Worm (Caenorhabditis elegans): ENCODE measurements around the gene C45G9.15.
"Not testable (repeated sequence)": the region's sequence is repeated elsewhere in the genome, so short reads cannot be mapped to it uniquely, and the experiment has no call there.

C45G9.15 gene

DNA sequence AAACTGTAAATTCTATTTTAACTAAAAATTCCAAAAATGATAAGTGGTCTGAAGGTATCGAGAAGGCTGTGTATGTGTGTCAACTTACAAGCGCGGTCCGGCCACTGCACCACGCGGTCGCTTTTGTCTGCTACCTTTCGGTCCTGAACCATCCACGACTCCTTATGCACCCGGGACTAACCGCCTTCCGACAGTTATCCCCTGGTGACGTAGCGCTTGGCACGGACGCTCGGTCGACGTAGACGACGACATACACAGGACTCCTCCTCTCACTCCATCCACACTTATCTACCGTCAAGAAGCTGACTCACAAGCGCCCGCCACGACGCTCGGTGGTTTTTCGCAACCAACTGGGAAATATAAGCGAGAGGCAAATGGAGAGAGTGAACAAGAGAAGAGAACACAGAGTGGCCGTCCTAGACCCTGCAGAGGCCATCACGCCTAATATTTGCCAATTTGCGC lies 20.4 kb downstream of the C45G9.15 start (continued):
- TF ChIP-seq pha-4 (GFP tag; IDR thresholded peaks at IDR 0.05) (peak; percentile 89), zfp-2 (tag; optimal IDR thresholded peaks at IDR 0.05) (peak; percentile 35), mdt-29 (GFP tag; IDR thresholded peaks at IDR 0.05) (peak; percentile 80), vab-7 (GFP tag; IDR thresholded peaks at IDR 0.05) (peak; percentile 72), dmd-8 (GFP tag; IDR thresholded peaks at IDR 0.05) (peak; percentile 65; the same call in 1 of the 2 replicates), duxl-1 (tag; optimal IDR thresholded peaks at IDR 0.05; ENCODE audit: poor library complexity) (peak; percentile 47), tra-1 (GFP tag; IDR thresholded peaks at IDR 0.05) (peak; percentile 86), daf-16 (GFP tag; optimal IDR thresholded peaks at IDR 0.05) (peak; percentile 71 to 85), daf-16 (tag; optimal IDR thresholded peaks at IDR 0.05) (peak; percentile 25), nhr-28 (tag; optimal IDR thresholded peaks at IDR 0.05) (peak; percentile 31), madf-5 (GFP tag; IDR thresholded peaks at IDR 0.05) (peak; percentile 61 to 78; a peak in 2 of 4 replicates), mep-1 (tag; optimal IDR thresholded peaks at IDR 0.05) (peak; percentile 85), spr-3 (GFP tag; optimal IDR thresholded peaks at IDR 0.05) (peak; percentile 68), nhr-77 (tag; optimal IDR thresholded peaks at IDR 0.05) (peak; percentile 8), rbr-2 (tag; optimal IDR thresholded peaks at IDR 0.05) (peak; percentile 90), mxl-3 (GFP tag; optimal IDR thresholded peaks at IDR 0.05) (peak; percentile 91), ceh-32 (tag; optimal IDR thresholded peaks at IDR 0.05; ENCODE audit: poor library complexity) (peak; percentile 47), lin-1 (GFP tag; IDR thresholded peaks at IDR 0.05) (peak; percentile 71), egl-43 (GFP tag; IDR thresholded peaks at IDR 0.05) (peak; percentile 97), zfp-3 (GFP tag; conservative IDR thresholded peaks at IDR 0.05) (0 out of 2 replicates have a peak, but pooled peaks have one; percentile 54), spr-1 (tag; optimal IDR thresholded peaks at IDR 0.05) (peak; percentile 81), F26F4.8 (GFP tag; conservative IDR thresholded peaks at IDR 0.05) (0 out of 2 replicates have a peak, but pooled peaks have one; percentile 47), dmd-6 (GFP tag; IDR thresholded peaks at IDR 0.05) (peak; percentile 88), T20F7.1 (GFP tag; optimal IDR thresholded peaks at IDR 0.05) (peak; percentile 67), arid-1 (GFP tag; conservative IDR thresholded peaks at IDR 0.05) (peak; percentile 92), lir-3 (tag; optimal IDR thresholded peaks at IDR 0.05) (peak; percentile 73), nhr-102 (tag; optimal IDR thresholded peaks at IDR 0.05) (peak; percentile 91), T26A8.4 (GFP tag; IDR thresholded peaks at IDR 0.05) (peak; percentile 94), lin-29 (GFP tag; IDR thresholded peaks at IDR 0.05) (peak; percentile 66), F37D6.2 (tag; optimal IDR thresholded peaks at IDR 0.05) (peak; percentile 84), hlh-30 (tag; optimal IDR thresholded peaks at IDR 0.05; ENCODE audit: insufficient read depth) (peak; percentile 65), lin-13 (GFP tag; optimal IDR thresholded peaks at IDR 0.05) (peak; percentile 63), gei-8 (GFP tag; optimal IDR thresholded peaks at IDR 0.05) (peak; percentile 75), nhr-42 (GFP tag; IDR thresholded peaks at IDR 0.05) (peak; percentile 50; the same call in 1 of the 2 replicates), zip-2 (tag; optimal IDR thresholded peaks at IDR 0.05) (peak; percentile 24), mxl-2 (GFP tag; conservative IDR thresholded peaks at IDR 0.05) (peak; percentile 70), hlh-11 (tag; optimal IDR thresholded peaks at IDR 0.05) (peak; percentile 76), ZK337.2 (GFP tag; IDR thresholded peaks at IDR 0.05) (peak; percentile 58; the same call in 1 of the 2 replicates), D1046.2 (GFP tag; IDR thresholded peaks at IDR 0.05) (0 out of 2 replicates have a peak, but pooled peaks have one; percentile 52), Y48G9A.11 (GFP tag; IDR thresholded peaks at IDR 0.05) (peak; percentile 68; the same call in 1 of the 2 replicates), F49E8.2 (tag; optimal IDR thresholded peaks at IDR 0.05; ENCODE audit: borderline replicate concordance) (peak; percentile 23), hif-1 (tag; optimal IDR thresholded peaks at IDR 0.05) (peak; percentile 32 to 48), tag-97 (GFP tag; IDR thresholded peaks at IDR 0.05) (peak; percentile 77; the same call in 1 of the 2 replicates), madf-9 (GFP tag; conservative IDR thresholded peaks at IDR 0.05) (peak; percentile 77), ctbp-1 (GFP tag; IDR thresholded peaks at IDR 0.05) (peak; percentile 90)
- TF ChIP-seq pha-4 (tag; optimal IDR thresholded peaks at IDR 0.05) = not testable (repeated sequence)
